Fruit fly (Drosophila melanogaster) whole organism, embryonic: ENCODE results near the gene Pde11.
A peak's percentile ranks its signal among the peaks of the same experiment; 100 is the strongest.

ENCODE experiments used
- Blimp-1 ChIP-seq: fragments of 200-800 bp; sonication (Bioruptor generic); optimal IDR thresholded peaks from 3 replicates; lab custom pipeline; 2018; ENCODE audit warnings: missing biosample characterization, missing genetic modification characterization, mild to moderate bottlenecking, moderate library complexity, missing genetic modification reagents
- CG12391 ChIP-seq: fragments of 200-800 bp; sonication (Bioruptor generic); optimal IDR thresholded peaks from 3 replicates; lab custom pipeline; 2018; ENCODE audit warnings: missing biosample characterization, mild to moderate bottlenecking, missing genetic modification characterization, moderate library complexity
- CG12942 ChIP-seq: fragments of 200-800 bp; sonication (Bioruptor generic); optimal IDR thresholded peaks from 3 replicates; lab custom pipeline; 2016; ENCODE audit warnings: missing biosample characterization, missing genetic modification characterization
- CG14667 ChIP-seq: fragments of 200-800 bp; sonication (Bioruptor generic); IDR thresholded peaks from 2 replicates; pipeline ENCODE4 v1.3.6; 2022; ENCODE audit warnings: missing biosample characterization, missing genetic modification characterization
- CG15514 ChIP-seq: fragments of 200-800 bp; sonication (Bioruptor generic); optimal IDR thresholded peaks from 3 replicates; lab custom pipeline; 2017; ENCODE audit warnings: missing biosample characterization, missing genetic modification characterization, mild to moderate bottlenecking, moderate library complexity, missing genetic modification reagents
- CG1602 ChIP-seq: fragments of 200-800 bp; sonication (Bioruptor generic); optimal IDR thresholded peaks from 3 replicates; lab custom pipeline; 2016; ENCODE audit warnings: missing biosample characterization, missing genetic modification characterization
- CG17802 ChIP-seq: fragments of 200-800 bp; sonication (Bioruptor generic); optimal IDR thresholded peaks from 2 replicates; lab custom pipeline; 2018; ENCODE audit warnings: missing biosample characterization, mild to moderate bottlenecking, missing genetic modification characterization, moderate library complexity
- CG34224 ChIP-seq: fragments of 200-800 bp; sonication (Bioruptor generic); IDR thresholded peaks from 3 replicates; pipeline ENCODE4 v1.3.6; 2022; ENCODE audit warnings: missing biosample characterization, missing genetic modification characterization; ENCODE audit not compliant: partially characterized antibody
- CG3995 ChIP-seq: fragments of 200-800 bp; sonication (Bioruptor generic); optimal IDR thresholded peaks from 3 replicates; lab custom pipeline; 2016; ENCODE audit warnings: missing biosample characterization, missing genetic modification characterization
- CG7839 ChIP-seq: fragments of 200-800 bp; sonication (Bioruptor generic); optimal IDR thresholded peaks from 3 replicates; lab custom pipeline; 2018; ENCODE audit warnings: missing biosample characterization, mild to moderate bottlenecking, missing genetic modification characterization, moderate library complexity
- CG8359 ChIP-seq: fragments of 200-800 bp; sonication (Bioruptor generic); optimal IDR thresholded peaks from 2 replicates; lab custom pipeline; 2017; ENCODE audit warnings: missing biosample characterization, mild to moderate bottlenecking, missing genetic modification characterization, borderline replicate concordance
- CG9797 ChIP-seq: fragments of 200-800 bp; sonication (Bioruptor generic); optimal IDR thresholded peaks from 3 replicates; lab custom pipeline; 2018; ENCODE audit warnings: missing biosample characterization, mild to moderate bottlenecking, missing genetic modification characterization
- CG9876 ChIP-seq: fragments of 200-800 bp; sonication (Bioruptor generic); optimal IDR thresholded peaks from 2 replicates; lab custom pipeline; 2016; ENCODE audit warnings: missing biosample characterization, missing genetic modification characterization
- D ChIP-seq, 2 experiments: fragments of 200-800 bp in 1 of 2; fragments of >200 bp in 1 of 2; sonication (Bioruptor generic) in 1 of 2; optimal IDR thresholded peaks; 2 replicates in 1 of 2; 3 replicates in 1 of 2; lab custom pipeline; 2017; ENCODE audit warnings: mild to moderate bottlenecking in 1 of 2, missing biosample characterization in 1 of 2, missing genetic modification characterization in 1 of 2, missing genetic modification reagents in 1 of 2
- Dip3 ChIP-seq: fragments of 200-800 bp; sonication (Bioruptor generic); optimal IDR thresholded peaks from 3 replicates; lab custom pipeline; 2016; ENCODE audit warnings: missing biosample characterization, missing genetic modification characterization
- GATAe ChIP-seq: fragments of 200-800 bp; sonication (Bioruptor generic); conservative IDR thresholded peaks from 2 replicates; pipeline ENCODE4 v1.3.6; 2022; ENCODE audit warnings: missing biosample characterization, missing genetic modification characterization
- H15 ChIP-seq: fragments of 200-800 bp; sonication (Bioruptor generic); IDR thresholded peaks from 3 replicates; pipeline ENCODE4 v1.3.6; 2022; ENCODE audit warnings: missing biosample characterization, missing genetic modification characterization
- MBD-R2 ChIP-seq: fragments of 200-800 bp; sonication (Bioruptor generic); IDR thresholded peaks from 2 replicates; pipeline ENCODE4 v1.3.6; 2022; ENCODE audit warnings: missing biosample characterization, missing genetic modification characterization
- MESR4 ChIP-seq: fragments of 200-800 bp; sonication (Bioruptor generic); optimal IDR thresholded peaks from 2 replicates; lab custom pipeline; 2018; ENCODE audit warnings: missing biosample characterization, mild to moderate bottlenecking, missing genetic modification characterization, moderate library complexity
- NFAT ChIP-seq: fragments of 200-800 bp; sonication (Bioruptor generic); IDR thresholded peaks from 2 replicates; pipeline ENCODE4 v1.3.6; 2022; ENCODE audit warnings: missing biosample characterization, missing genetic modification characterization
- NK7.1 ChIP-seq: fragments of 200-800 bp; sonication (Bioruptor generic); optimal IDR thresholded peaks from 3 replicates; lab custom pipeline; 2016; ENCODE audit warnings: missing biosample characterization, missing genetic modification characterization
- Rx ChIP-seq: fragments of 200-800 bp; sonication (Bioruptor generic); IDR thresholded peaks from 2 replicates; pipeline ENCODE4 v1.3.6; 2022; ENCODE audit warnings: missing biosample characterization, missing genetic modification characterization
- Six4 ChIP-seq: fragments of 200-800 bp; sonication (Bioruptor generic); optimal IDR thresholded peaks from 2 replicates; lab custom pipeline; 2016; ENCODE audit warnings: missing biosample characterization, missing genetic modification characterization
- Sry-δ ChIP-seq: fragments of 200-800 bp; sonication (Bioruptor generic); optimal IDR thresholded peaks from 2 replicates; lab custom pipeline; 2016; ENCODE audit warnings: missing biosample characterization, missing genetic modification characterization
- Ssrp ChIP-seq: fragments of 200-800 bp; sonication (Bioruptor generic); optimal IDR thresholded peaks from 2 replicates; lab custom pipeline; 2018; ENCODE audit warnings: missing biosample characterization, mild to moderate bottlenecking, missing genetic modification characterization, moderate library complexity
- Taf1 ChIP-seq: fragments of 200-800 bp; sonication (Bioruptor generic); IDR thresholded peaks from 2 replicates; pipeline ENCODE4 v1.3.6; 2022; ENCODE audit warnings: missing biosample characterization, missing genetic modification characterization
- bbx ChIP-seq: fragments of 200-800 bp; sonication (Bioruptor generic); IDR thresholded peaks from 2 replicates; pipeline ENCODE4 v1.3.6; 2022; ENCODE audit warnings: missing biosample characterization, missing genetic modification characterization; ENCODE audit not compliant: partially characterized antibody
- bcd ChIP-seq: fragments of 200-800 bp; sonication (Bioruptor generic); optimal IDR thresholded peaks from 2 replicates; lab custom pipeline; 2017; ENCODE audit warnings: missing biosample characterization, mild to moderate bottlenecking, missing genetic modification characterization
- crp ChIP-seq, 2 experiments: fragments of 200-800 bp; sonication (Bioruptor generic); optimal IDR thresholded peaks; 2 replicates in 1 of 2; 3 replicates in 1 of 2; lab custom pipeline; 2017; ENCODE audit warnings: missing biosample characterization in 2 of 2, missing genetic modification characterization in 2 of 2, mild to moderate bottlenecking in 1 of 2, moderate library complexity in 1 of 2
- danr ChIP-seq: fragments of 200-800 bp; sonication (Bioruptor generic); IDR thresholded peaks from 2 replicates; pipeline ENCODE4 v1.3.6; 2022; ENCODE audit warnings: missing biosample characterization, missing genetic modification characterization
- dm ChIP-seq: fragments of 200-800 bp; sonication (Bioruptor generic); optimal IDR thresholded peaks from 3 replicates; lab custom pipeline; 2016; ENCODE audit warnings: missing biosample characterization, missing genetic modification characterization
- dmrt11E ChIP-seq: fragments of 200-800 bp; sonication (Bioruptor generic); optimal IDR thresholded peaks from 3 replicates; lab custom pipeline; 2018; ENCODE audit warnings: missing biosample characterization, mild to moderate bottlenecking, missing genetic modification characterization, moderate library complexity
- emc ChIP-seq: fragments of 200-800 bp; sonication (Bioruptor generic); optimal IDR thresholded peaks from 2 replicates; lab custom pipeline; 2016; ENCODE audit warnings: missing biosample characterization, missing genetic modification characterization
- ewg ChIP-seq: fragments of 200-800 bp; sonication (Bioruptor generic); optimal IDR thresholded peaks from 3 replicates; lab custom pipeline; 2017; ENCODE audit warnings: mild to moderate bottlenecking, missing biosample characterization, missing genetic modification reagents, missing genetic modification characterization
- fd102C ChIP-seq: fragments of 200-800 bp; sonication (Bioruptor generic); optimal IDR thresholded peaks from 2 replicates; lab custom pipeline; 2018; ENCODE audit warnings: missing biosample characterization, mild to moderate bottlenecking, missing genetic modification characterization, moderate library complexity
- gsb ChIP-seq: fragments of 200-800 bp; sonication (Bioruptor generic); IDR thresholded peaks from 2 replicates; pipeline ENCODE4 v1.3.6; 2022; ENCODE audit warnings: missing biosample characterization, missing genetic modification characterization
- hb ChIP-seq: fragments of 200-800 bp; sonication (Bioruptor generic); IDR thresholded peaks from 3 replicates; pipeline ENCODE4 v1.3.6; 2022; ENCODE audit warnings: missing biosample characterization, missing genetic modification characterization; ENCODE audit not compliant: partially characterized antibody
- maf-S ChIP-seq: fragments of 200-800 bp; sonication (Bioruptor generic); optimal IDR thresholded peaks from 2 replicates; lab custom pipeline; 2016; ENCODE audit warnings: missing biosample characterization, missing genetic modification characterization
- odd ChIP-seq: fragments of 200-800 bp; sonication (Bioruptor generic); optimal IDR thresholded peaks from 2 replicates; lab custom pipeline; 2017; ENCODE audit warnings: missing biosample characterization, mild to moderate bottlenecking, missing genetic modification characterization
- ranshi ChIP-seq: fragments of 200-800 bp; sonication (Bioruptor generic); IDR thresholded peaks from 2 replicates; pipeline ENCODE4 v1.3.6; 2022; ENCODE audit warnings: missing biosample characterization, missing genetic modification characterization
- row ChIP-seq: fragments of 200-800 bp; sonication (Bioruptor generic); IDR thresholded peaks from 3 replicates; pipeline ENCODE4 v1.3.6; 2022; ENCODE audit warnings: missing biosample characterization, missing genetic modification characterization
- slou ChIP-seq: fragments of 200-800 bp; sonication (Bioruptor generic); optimal IDR thresholded peaks from 3 replicates; lab custom pipeline; 2016; ENCODE audit warnings: missing biosample characterization, missing genetic modification characterization
- sna ChIP-seq: fragments of 200-800 bp; sonication (Bioruptor generic); IDR thresholded peaks from 2 replicates; pipeline ENCODE4 v1.3.6; 2022; ENCODE audit warnings: missing biosample characterization, missing genetic modification characterization; ENCODE audit not compliant: partially characterized antibody
- tap ChIP-seq: fragments of 200-800 bp; optimal IDR thresholded peaks from 3 replicates; lab custom pipeline; 2019; ENCODE audit warnings: missing biosample characterization, mild to moderate bottlenecking, missing genetic modification characterization, moderate library complexity
- toy ChIP-seq: fragments of 200-800 bp; sonication (Bioruptor generic); IDR thresholded peaks from 2 replicates; pipeline ENCODE4 v1.3.6; 2022; ENCODE audit warnings: missing biosample characterization, missing genetic modification characterization
- trem ChIP-seq: fragments of 200-800 bp; optimal IDR thresholded peaks from 3 replicates; lab custom pipeline; 2019; ENCODE audit warnings: missing biosample characterization, mild to moderate bottlenecking, missing genetic modification characterization, moderate library complexity
- twi ChIP-seq: fragments of 200-800 bp; optimal IDR thresholded peaks from 2 replicates; lab custom pipeline; 2019; ENCODE audit warnings: missing biosample characterization, mild to moderate bottlenecking, missing genetic modification characterization, moderate library complexity
- unc-4 ChIP-seq: fragments of 200-800 bp; sonication (Bioruptor generic); IDR thresholded peaks from 2 replicates; pipeline ENCODE4 v1.3.6; 2022; ENCODE audit warnings: missing biosample characterization, missing genetic modification characterization; ENCODE audit not compliant: partially characterized antibody
- vfl ChIP-seq: fragments of 200-800 bp; sonication (Bioruptor generic); optimal IDR thresholded peaks from 2 replicates; lab custom pipeline; 2016; ENCODE audit warnings: missing biosample characterization, missing genetic modification characterization
- zfh2 ChIP-seq: fragments of 200-800 bp; sonication (Bioruptor generic); optimal IDR thresholded peaks from 2 replicates; lab custom pipeline; 2016; ENCODE audit warnings: missing biosample characterization, missing genetic modification characterization

The Pde11 gene

DNA sequence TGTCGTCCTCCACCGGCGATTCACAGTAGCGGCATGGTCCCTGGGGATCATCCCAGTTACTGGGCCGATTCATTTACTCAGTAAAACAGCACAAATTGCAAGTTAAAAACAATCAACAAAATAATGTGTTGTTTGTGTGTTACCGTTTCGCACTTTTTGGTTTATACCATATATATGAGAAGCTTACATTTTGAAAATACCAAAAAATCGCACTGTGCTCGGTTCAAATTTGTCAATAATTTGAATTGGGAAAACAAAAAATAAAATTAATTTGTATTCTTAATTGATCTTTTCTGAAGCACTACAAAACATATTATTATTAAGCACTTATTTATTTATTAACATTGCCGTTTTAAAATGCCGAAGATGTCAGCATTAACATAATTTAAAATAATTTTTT, 22.0 kb upstream of the Pde11 start, which contains the start of gene Atac2 (continued):
- TF ChIP-seq slou (GFP tag; lab: Kevin White, UChicago) (no peak), CG9876 (GFP tag; lab: Kevin White, UChicago) (no peak), emc (GFP tag; lab: Kevin White, UChicago) (no peak), zfh2 (no peak), MBD-R2 (GFP tag; lab: Robert Waterston, UW) (peak; percentile 46), ewg (GFP tag; lab: Kevin White, UChicago) (no peak), gsb (GFP tag; lab: Robert Waterston, UW) (no peak), MESR4 (GFP tag; lab: Kevin White, UChicago) (peak; percentile 37), NFAT (no peak), Six4 (GFP tag; lab: Kevin White, UChicago) (no peak), hb (GFP tag; lab: Robert Waterston, UW) (no peak), unc-4 (0 out of 2 replicates have a peak, but pooled peaks have one; percentile 6), fd102C (no peak), H15 (GFP tag; lab: Robert Waterston, UW) (no peak), dm (peak; percentile 40), CG12391 (tag; lab: Kevin White, UChicago) (no peak), sna (GFP tag; lab: Robert Waterston, UW) (0 out of 2 replicates have a peak, but pooled peaks have one; percentile 26), CG14667 (GFP tag; lab: Robert Waterston, UW) (no peak), Taf1 (GFP tag; lab: Robert Waterston, UW) (no peak), bcd (GFP tag; lab: Kevin White, UChicago) (no peak), Ssrp (tag; lab: Kevin White, UChicago) (no peak), row (peak; percentile 13; the same call in 1 of the 3 replicates), D (optimal IDR thresholded peaks at IDR 0.05; lab: Kevin White, UChicago) (no peak), D (GFP tag; optimal IDR thresholded peaks at IDR 0.05; lab: Kevin White, UChicago) (no peak), dmrt11E (tag; lab: Kevin White, UChicago) (no peak), ranshi (GFP tag; lab: Robert Waterston, UW) (no peak), CG34224 (GFP tag; lab: Robert Waterston, UW) (0 out of 3 replicates have a peak, but pooled peaks have one; percentile 38), Rx (GFP tag; lab: Robert Waterston, UW) (no peak), CG17802 (tag; lab: Kevin White, UChicago) (no peak), crp (GFP tag; optimal IDR thresholded peaks at IDR 0.05; lab: Kevin White, UChicago) (peak in 1 of 2 experiments; percentile 37), CG8359 (GFP tag; lab: Kevin White, UChicago) (no peak), CG12942 (GFP tag; lab: Kevin White, UChicago) (no peak), Dip3 (GFP tag; lab: Kevin White, UChicago) (no peak), CG7839 (tag; lab: Kevin White, UChicago) (no peak), Sry-δ (GFP tag; lab: Kevin White, UChicago) (no peak), CG15514 (GFP tag; lab: Kevin White, UChicago) (no peak), Blimp-1 (GFP tag; lab: Kevin White, UChicago) (no peak), CG9797 (GFP tag; lab: Kevin White, UChicago) (peak; percentile 52), CG1602 (GFP tag; lab: Kevin White, UChicago) (no peak), twi (tag; lab: Kevin White, UChicago) (no peak), maf-S (GFP tag; lab: Kevin White, UChicago) (no peak), bbx (GFP tag; lab: Robert Waterston, UW) (0 out of 2 replicates have a peak, but pooled peaks have one; percentile 3), toy (GFP tag; lab: Robert Waterston, UW) (no peak), vfl (no peak), CG3995 (peak; percentile 60), danr (GFP tag; lab: Robert Waterston, UW) (no peak), tap (no peak), trem (peak; percentile 17), odd (GFP tag; lab: Kevin White, UChicago) (no peak), NK7.1 (GFP tag; lab: Kevin White, UChicago) (no peak), GATAe (GFP tag; lab: Robert Waterston, UW) (no peak)
